Fruit fly (Drosophila melanogaster) whole organism, adult: ENCODE results near the gene lin-28.

ENCODE experiments used
- CG11617 ChIP-seq: fragments of 200-800 bp; sonication (Bioruptor generic); optimal IDR thresholded peaks from 2 replicates; lab custom pipeline; 2017; ENCODE audit warnings: mild to moderate bottlenecking, missing biosample characterization, missing genetic modification reagents, missing genetic modification characterization
- CG12768 ChIP-seq: fragments of 200-800 bp; sonication (Bioruptor generic); optimal IDR thresholded peaks from 2 replicates; lab custom pipeline; 2017; ENCODE audit warnings: missing biosample characterization, missing genetic modification characterization, mild to moderate bottlenecking, moderate library complexity, missing genetic modification reagents
- CG14711 ChIP-seq: fragments of 200-800 bp; sonication (Bioruptor generic); optimal IDR thresholded peaks from 2 replicates; lab custom pipeline; 2018; ENCODE audit warnings: missing biosample characterization, mild to moderate bottlenecking, missing genetic modification characterization, moderate library complexity
- CG1620 ChIP-seq: fragments of 200-800 bp; sonication (Bioruptor generic); optimal IDR thresholded peaks from 2 replicates; lab custom pipeline; 2016; ENCODE audit warnings: missing biosample characterization, missing genetic modification characterization
- CG33017 ChIP-seq: fragments of 200-800 bp; sonication (Bioruptor generic); optimal IDR thresholded peaks from 2 replicates; lab custom pipeline; 2018; ENCODE audit warnings: missing biosample characterization, mild to moderate bottlenecking, missing genetic modification characterization, moderate library complexity
- CG5204 ChIP-seq: fragments of 200-800 bp; sonication (Bioruptor generic); optimal IDR thresholded peaks from 2 replicates; lab custom pipeline; 2016; ENCODE audit warnings: missing biosample characterization, missing genetic modification characterization
- CG7045 ChIP-seq: fragments of 200-800 bp; sonication (Bioruptor generic); optimal IDR thresholded peaks from 2 replicates; lab custom pipeline; 2017; ENCODE audit warnings: missing biosample characterization, mild to moderate bottlenecking, missing genetic modification characterization
- CG7101 ChIP-seq: fragments of 200-800 bp; sonication (Bioruptor generic); optimal IDR thresholded peaks from 2 replicates; lab custom pipeline; 2018; ENCODE audit warnings: missing biosample characterization, mild to moderate bottlenecking, missing genetic modification characterization, moderate library complexity
- Clk ChIP-seq: fragments of 200-800 bp; sonication (Bioruptor generic); optimal IDR thresholded peaks from 2 replicates; lab custom pipeline; 2017; ENCODE audit warnings: missing biosample characterization, missing genetic modification characterization
- Crg-1 ChIP-seq: fragments of 200-800 bp; sonication (Bioruptor generic); optimal IDR thresholded peaks from 2 replicates; lab custom pipeline; 2016; ENCODE audit warnings: missing biosample characterization, missing genetic modification characterization
- Hr96 ChIP-seq: fragments of 200-800 bp; sonication (Bioruptor generic); optimal IDR thresholded peaks from 2 replicates; lab custom pipeline; 2016; ENCODE audit warnings: missing biosample characterization, missing genetic modification characterization
- Mnt ChIP-seq: fragments of 200-800 bp; sonication (Bioruptor generic); optimal IDR thresholded peaks from 2 replicates; lab custom pipeline; 2016; ENCODE audit warnings: missing biosample characterization, mild to moderate bottlenecking, missing genetic modification characterization
- bab1 ChIP-seq: fragments of 200-800 bp; sonication (Bioruptor generic); optimal IDR thresholded peaks from 3 replicates; lab custom pipeline; 2019; ENCODE audit warnings: missing biosample characterization, mild to moderate bottlenecking, missing genetic modification characterization, moderate library complexity
- cic ChIP-seq: fragments of 200-800 bp; sonication (Bioruptor generic); optimal IDR thresholded peaks from 2 replicates; lab custom pipeline; 2017; ENCODE audit warnings: missing biosample characterization, mild to moderate bottlenecking, missing genetic modification characterization, moderate library complexity
- cnc ChIP-seq, 2 experiments: fragments of >200 bp; optimal IDR thresholded peaks; 2 replicates each; lab custom pipeline; 2017
- kay ChIP-seq: fragments of 200-800 bp; sonication (Bioruptor generic); peaks from one replicate; lab custom pipeline; 2016; ENCODE audit warnings: missing biosample characterization, missing genetic modification characterization, borderline replicate concordance
- ovo ChIP-seq: fragments of 200-800 bp; sonication (Bioruptor generic); optimal IDR thresholded peaks from 2 replicates; lab custom pipeline; 2016; ENCODE audit warnings: missing biosample characterization, missing genetic modification characterization
- pad ChIP-seq: fragments of 200-800 bp; sonication (Bioruptor generic); optimal IDR thresholded peaks from 3 replicates; lab custom pipeline; 2017; ENCODE audit warnings: missing biosample characterization, missing genetic modification characterization, mild to moderate bottlenecking, moderate library complexity, missing genetic modification reagents
- tj ChIP-seq: fragments of 200-800 bp; sonication (Bioruptor generic); optimal IDR thresholded peaks from 3 replicates; lab custom pipeline; 2017; ENCODE audit warnings: missing biosample characterization, mild to moderate bottlenecking, missing genetic modification characterization, moderate library complexity
- toe ChIP-seq: fragments of 200-800 bp; sonication (Bioruptor generic); optimal IDR thresholded peaks from 2 replicates; lab custom pipeline; 2016; ENCODE audit warnings: missing biosample characterization, missing genetic modification characterization

The lin-28 gene

dm6 chr3L:5633247-5634187 lies 21.0 kb upstream of the lin-28 start:
- TF ChIP-seq Hr96 (GFP tag; lab: Kevin White, UChicago) (no peak), CG1620 (GFP tag; lab: Kevin White, UChicago) (no peak), toe (GFP tag; lab: Kevin White, UChicago) (no peak), ovo (GFP tag; lab: Kevin White, UChicago) (no peak), CG11617 (GFP tag; lab: Kevin White, UChicago) (no peak), cnc (optimal IDR thresholded peaks at IDR 0.05; lab: Kevin White, UChicago) (no peak), CG33017 (tag; lab: Kevin White, UChicago) (no peak), CG7045 (GFP tag; lab: Kevin White, UChicago) (no peak), Crg-1 (GFP tag; lab: Kevin White, UChicago) (no peak), Clk (GFP tag; lab: Kevin White, UChicago) (no peak), tj (GFP tag; lab: Kevin White, UChicago) (no peak), CG5204 (no peak), bab1 (GFP tag; lab: Kevin White, UChicago) (no peak), CG7101 (tag; lab: Kevin White, UChicago) (no peak), CG14711 (no peak), cic (GFP tag; lab: Kevin White, UChicago) (no peak)

- TF ChIP-seq tj (GFP tag; lab: Kevin White, UChicago) = no peak
- TF ChIP-seq Hr96 (GFP tag; lab: Kevin White, UChicago) = no peak
- TF ChIP-seq Clk (GFP tag; lab: Kevin White, UChicago) = no peak
- TF ChIP-seq pad (GFP tag; lab: Kevin White, UChicago) = no peak
- TF ChIP-seq Mnt (GFP tag; lab: Kevin White, UChicago) = no peak
- no peak for TF ChIP-seq CG14711
- no peak for TF ChIP-seq CG7045 (GFP tag; lab: Kevin White, UChicago)
- no peak for TF ChIP-seq CG5204
- no peak for TF ChIP-seq CG11617 (GFP tag; lab: Kevin White, UChicago)
- TF ChIP-seq kay (GFP tag; lab: Kevin White, UChicago) = no peak
- no peak for TF ChIP-seq CG12768 (GFP tag; lab: Kevin White, UChicago)
- no peak for TF ChIP-seq CG33017 (tag; lab: Kevin White, UChicago)
- TF ChIP-seq CG7101 (tag; lab: Kevin White, UChicago) = no peak
- no peak for TF ChIP-seq cic (GFP tag; lab: Kevin White, UChicago)
- TF ChIP-seq CG1620 (GFP tag; lab: Kevin White, UChicago) = no peak
- no peak for TF ChIP-seq bab1 (GFP tag; lab: Kevin White, UChicago)
- no peak for TF ChIP-seq Crg-1 (GFP tag; lab: Kevin White, UChicago)
- TF ChIP-seq ovo (GFP tag; lab: Kevin White, UChicago) = no peak
Observed at dm6 chr3L:5634188-5634894, 20.1 kb upstream of the lin-28 start.

dm6 chr3L:5635237-5636025 lies 19.1 kb upstream of the lin-28 start:
- no peak for TF ChIP-seq CG7045 (GFP tag; lab: Kevin White, UChicago)
- TF ChIP-seq CG7101 (tag; lab: Kevin White, UChicago) = no peak
- no peak for TF ChIP-seq bab1 (GFP tag; lab: Kevin White, UChicago)
- no peak for TF ChIP-seq ovo (GFP tag; lab: Kevin White, UChicago)
- TF ChIP-seq Clk (GFP tag; lab: Kevin White, UChicago) = no peak
- TF ChIP-seq Hr96 (GFP tag; lab: Kevin White, UChicago) = no peak
- TF ChIP-seq CG12768 (GFP tag; lab: Kevin White, UChicago) = no peak
- TF ChIP-seq cnc (optimal IDR thresholded peaks at IDR 0.05; lab: Kevin White, UChicago) = no peak
- no peak for TF ChIP-seq toe (GFP tag; lab: Kevin White, UChicago)
- no peak for TF ChIP-seq CG5204
- no peak for TF ChIP-seq CG14711
- no peak for TF ChIP-seq tj (GFP tag; lab: Kevin White, UChicago)
- TF ChIP-seq CG1620 (GFP tag; lab: Kevin White, UChicago) = no peak
- no peak for TF ChIP-seq CG11617 (GFP tag; lab: Kevin White, UChicago)
- TF ChIP-seq kay (GFP tag; lab: Kevin White, UChicago) = no peak
- no peak for TF ChIP-seq Crg-1 (GFP tag; lab: Kevin White, UChicago)

- no peak for TF ChIP-seq CG1620 (GFP tag; lab: Kevin White, UChicago)
- TF ChIP-seq CG5204 = no peak
- TF ChIP-seq bab1 (GFP tag; lab: Kevin White, UChicago) = no peak
- no peak for TF ChIP-seq kay (GFP tag; lab: Kevin White, UChicago)
- no peak for TF ChIP-seq CG33017 (tag; lab: Kevin White, UChicago)
- no peak for TF ChIP-seq cic (GFP tag; lab: Kevin White, UChicago)
- no peak for TF ChIP-seq Crg-1 (GFP tag; lab: Kevin White, UChicago)
- no peak for TF ChIP-seq tj (GFP tag; lab: Kevin White, UChicago)
- TF ChIP-seq CG7101 (tag; lab: Kevin White, UChicago) = no peak
- no peak for TF ChIP-seq CG11617 (GFP tag; lab: Kevin White, UChicago)
- TF ChIP-seq toe (GFP tag; lab: Kevin White, UChicago) = no peak
- no peak for TF ChIP-seq CG7045 (GFP tag; lab: Kevin White, UChicago)
Observed at dm6 chr3L:5637477-5637876, 17.0 kb upstream of the lin-28 start.
